Worm (Caenorhabditis elegans): Measurements from ENCODE around the gene baf-1.
A peak's percentile ranks its signal among the peaks of the same experiment; 100 is the strongest.

Gene baf-1

ce11 chrIII:9449831-9450230, 17.4 kb upstream of the baf-1 start, which contains the start of gene F54C8.6:
TSS of gene F54C8.6 (minus strand) at chrIII:9449931.
- TF ChIP-seq unc-39 (tag; optimal IDR thresholded peaks at IDR 0.05) (no peak), bed-3 (GFP tag; optimal IDR thresholded peaks at IDR 0.05) (no peak), snpc-4 (tag; optimal IDR thresholded peaks at IDR 0.05) (no peak), ham-2 (GFP tag; optimal IDR thresholded peaks at IDR 0.05) (no peak), mab-5 (tag; optimal IDR thresholded peaks at IDR 0.05) (no peak), sptf-1 (tag; optimal IDR thresholded peaks at IDR 0.05) (no peak), tbx-8 (GFP tag; optimal IDR thresholded peaks at IDR 0.05) (no peak)

DNA sequence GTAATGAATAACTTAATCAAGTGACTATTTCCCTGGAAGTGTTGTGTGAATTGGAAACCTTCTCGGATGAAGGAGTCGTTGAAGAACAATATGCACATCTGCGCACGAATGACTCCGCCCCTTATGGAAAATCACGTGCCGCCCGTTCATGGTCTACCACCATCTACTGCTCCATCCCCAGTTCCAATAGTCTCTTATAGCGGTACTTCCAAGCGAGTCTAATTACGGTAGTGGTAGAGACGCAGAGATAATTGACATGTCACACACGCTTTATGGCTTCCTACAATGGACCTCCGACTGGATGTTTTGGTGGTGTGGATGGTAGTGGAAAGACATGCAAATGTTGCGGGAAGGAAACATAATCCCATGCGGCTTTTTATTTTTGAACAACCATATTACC, 16.3 kb upstream of the baf-1 start:
- no peak for TF ChIP-seq mab-5 (tag; optimal IDR thresholded peaks at IDR 0.05)
- peak; percentile 83 for TF ChIP-seq mls-2 (tag; optimal IDR thresholded peaks at IDR 0.05)
- TF ChIP-seq elt-1 (tag; optimal IDR thresholded peaks at IDR 0.05; ENCODE audit: borderline replicate concordance, insufficient read depth), result no peak
- TF ChIP-seq cnd-1 (tag; optimal IDR thresholded peaks at IDR 0.05), result peak; percentile 11
- no peak for TF ChIP-seq bed-3 (GFP tag; optimal IDR thresholded peaks at IDR 0.05)
- TF ChIP-seq hlh-1 (tag; optimal IDR thresholded peaks at IDR 0.05), result no peak
- no peak for TF ChIP-seq nhr-237 (tag; optimal IDR thresholded peaks at IDR 0.05)
- peak; percentile 22 for TF ChIP-seq unc-62 (GFP tag; optimal IDR thresholded peaks at IDR 0.05)
- TF ChIP-seq tbx-8 (GFP tag; optimal IDR thresholded peaks at IDR 0.05), result no peak
- TF ChIP-seq ham-2 (GFP tag; optimal IDR thresholded peaks at IDR 0.05), result peak; percentile 76
- TF ChIP-seq lin-13 (tag; optimal IDR thresholded peaks at IDR 0.05), result no peak
- TF ChIP-seq sptf-1 (tag; optimal IDR thresholded peaks at IDR 0.05), result peak; percentile 45
- TF ChIP-seq ztf-11 (tag; optimal IDR thresholded peaks at IDR 0.05), result peak; percentile 24
- TF ChIP-seq pha-4 (tag; optimal IDR thresholded peaks at IDR 0.05), result no peak
- TF ChIP-seq ceh-39 (tag; optimal IDR thresholded peaks at IDR 0.05), result no peak
- TF ChIP-seq nhr-76 (tag; optimal IDR thresholded peaks at IDR 0.05), result no peak
- TF ChIP-seq flh-1 (GFP tag; optimal IDR thresholded peaks at IDR 0.05), result no peak
- no peak for TF ChIP-seq sem-2 (GFP tag; optimal IDR thresholded peaks at IDR 0.05)
- no peak for TF ChIP-seq zip-8 (tag; optimal IDR thresholded peaks at IDR 0.05)
- no peak for TF ChIP-seq ceh-83 (GFP tag; optimal IDR thresholded peaks at IDR 0.05)
- TF ChIP-seq elt-3 (tag; optimal IDR thresholded peaks at IDR 0.05), result no peak
- no peak for TF ChIP-seq blmp-1 (tag; optimal IDR thresholded peaks at IDR 0.05)
- no peak for TF ChIP-seq drap-1 (GFP tag; optimal IDR thresholded peaks at IDR 0.05)
- no peak for TF ChIP-seq M03D4.4 (tag; optimal IDR thresholded peaks at IDR 0.05)
- peak; percentile 63 for TF ChIP-seq lsy-2 (tag; optimal IDR thresholded peaks at IDR 0.05)
- peak; percentile 16 for TF ChIP-seq unc-39 (tag; optimal IDR thresholded peaks at IDR 0.05)
- TF ChIP-seq unc-120 (tag; optimal IDR thresholded peaks at IDR 0.05; ENCODE audit: poor library complexity, severe bottlenecking), result no peak
- peak; percentile 67 for TF ChIP-seq ceh-43 (GFP tag; optimal IDR thresholded peaks at IDR 0.05)
- no peak for TF ChIP-seq snpc-4 (tag; optimal IDR thresholded peaks at IDR 0.05)
- no peak for TF ChIP-seq nhr-28 (tag; optimal IDR thresholded peaks at IDR 0.05)
- peak; percentile 5 for TF ChIP-seq lin-32 (GFP tag; optimal IDR thresholded peaks at IDR 0.05)
- peak; percentile 96 for TF ChIP-seq nhr-2 (tag; optimal IDR thresholded peaks at IDR 0.05)
- TF ChIP-seq nhr-12 (tag; optimal IDR thresholded peaks at IDR 0.05), result no peak
- peak; percentile 11 for TF ChIP-seq mep-1 (tag; optimal IDR thresholded peaks at IDR 0.05)
- peak; percentile 72 for TF ChIP-seq ces-1 (GFP tag; optimal IDR thresholded peaks at IDR 0.05)

- TF ChIP-seq nhr-12 (tag; optimal IDR thresholded peaks at IDR 0.05) (no peak), lsy-2 (tag; optimal IDR thresholded peaks at IDR 0.05) (no peak), hlh-1 (tag; optimal IDR thresholded peaks at IDR 0.05) (no peak), lin-32 (GFP tag; optimal IDR thresholded peaks at IDR 0.05) (no peak), unc-39 (tag; optimal IDR thresholded peaks at IDR 0.05) (no peak), elt-3 (tag; optimal IDR thresholded peaks at IDR 0.05) (no peak), mls-2 (tag; optimal IDR thresholded peaks at IDR 0.05) (no peak), ces-1 (GFP tag; optimal IDR thresholded peaks at IDR 0.05) (no peak)
Observed at ce11 chrIII:9453962-9454361, 13.3 kb upstream of the baf-1 start, which contains the start of gene F54C8.7. TSS of gene F54C8.7 (minus strand) at chrIII:9454062.

DNA sequence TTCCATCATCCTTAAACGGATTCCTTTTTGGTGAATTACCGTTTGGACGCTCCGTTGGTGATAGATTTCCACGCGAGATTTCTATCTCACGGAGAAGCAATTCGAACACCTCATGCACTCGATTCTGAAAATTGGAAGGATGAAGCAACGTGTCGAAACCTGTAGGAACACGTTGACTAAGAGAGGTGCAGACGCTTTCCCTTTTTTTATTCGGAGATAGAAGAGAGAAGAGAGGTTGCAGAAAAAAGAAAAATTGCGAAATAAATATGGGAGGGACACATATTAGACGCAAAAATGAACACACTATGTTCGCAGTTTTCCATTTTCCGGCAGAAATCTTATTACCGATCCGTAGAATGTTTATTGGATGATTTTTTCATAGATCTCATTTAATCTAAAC, 12.5 kb upstream of the baf-1 start:
- TF ChIP-seq sem-2 (GFP tag; optimal IDR thresholded peaks at IDR 0.05), result no peak
- TF ChIP-seq nhr-28 (tag; optimal IDR thresholded peaks at IDR 0.05), result no peak
- TF ChIP-seq lin-32 (GFP tag; optimal IDR thresholded peaks at IDR 0.05), result no peak
- no peak for TF ChIP-seq mep-1 (tag; optimal IDR thresholded peaks at IDR 0.05)
- TF ChIP-seq drap-1 (GFP tag; optimal IDR thresholded peaks at IDR 0.05), result no peak
- TF ChIP-seq bed-3 (GFP tag; optimal IDR thresholded peaks at IDR 0.05), result no peak
- TF ChIP-seq ham-2 (GFP tag; optimal IDR thresholded peaks at IDR 0.05), result no peak
- TF ChIP-seq flh-1 (GFP tag; optimal IDR thresholded peaks at IDR 0.05), result no peak
